Worm (Caenorhabditis elegans) whole organism, L4/young adult: Measurements from ENCODE around the gene Y9C9A.13.

ENCODE experiments used
- W03F9.2 ChIP-seq: fragments of 150-350 bp; optimal IDR thresholded peaks from 2 replicates; lab custom pipeline; 2014; ENCODE audit warnings: missing biosample characterization, missing genetic modification characterization
- dao-5 ChIP-seq: sonication (generic microtip); optimal IDR thresholded peaks from 2 replicates; lab custom pipeline; 2016; ENCODE audit warnings: missing genotype, missing genetic modification characterization, moderate library complexity, missing compliant biosample characterization
- him-1 ChIP-seq: sonication (generic microtip); optimal IDR thresholded peaks from 2 replicates; lab custom pipeline; 2016; ENCODE audit warnings: missing genotype, missing genetic modification reagents, missing genetic modification characterization, missing compliant biosample characterization

Gene Y9C9A.13

ce11 chrIV:4982477-4982876, 13.2 kb upstream of the Y9C9A.13 start, which contains the start of gene E03H12.4:
TSS of gene E03H12.4 (plus strand) at chrIV:4982596.
- no peak for TF ChIP-seq him-1 (tag; lab: Kevin White, UChicago)

- no peak for TF ChIP-seq him-1 (tag; lab: Kevin White, UChicago)
- no peak for TF ChIP-seq dao-5 (tag; lab: Kevin White, UChicago)
- TF ChIP-seq W03F9.2 (tag; lab: Kevin White, UChicago), result no peak
These were observed 11.7 kb upstream of the Y9C9A.13 start, which contains the start of gene srz-24 for ce11 chrIV:4981027-4981426. TSS of gene srz-24 (minus strand) at chrIV:4981127.

- TF ChIP-seq him-1 (tag; lab: Kevin White, UChicago), result no peak
- no peak for TF ChIP-seq dao-5 (tag; lab: Kevin White, UChicago)
- no peak for TF ChIP-seq W03F9.2 (tag; lab: Kevin White, UChicago)
These were observed 7.9 kb upstream of the Y9C9A.13 start, which contains the start of gene E03H12.5 for ce11 chrIV:4977176-4977693. TSS of gene E03H12.5 (plus strand) at chrIV:4977226.

- TF ChIP-seq W03F9.2 (tag; lab: Kevin White, UChicago) (no peak), dao-5 (tag; lab: Kevin White, UChicago) (no peak), him-1 (tag; lab: Kevin White, UChicago) (no peak)
These were observed 6.7 kb upstream of the Y9C9A.13 start, which contains the start of gene Y9C9A.16 for ce11 chrIV:4975995-4976394. TSS of gene Y9C9A.16 (minus strand) at chrIV:4976125.

- no peak for TF ChIP-seq him-1 (tag; lab: Kevin White, UChicago)
These were observed 5.5 kb downstream of the Y9C9A.13 start, which contains the start of gene txt-3 for ce11 chrIV:4963834-4964233. TSS of gene txt-3 (plus strand) at chrIV:4963958.

ce11 chrIV:4960623-4961022, 8.7 kb downstream of the Y9C9A.13 start, which contains the start of gene str-164:
TSS of gene str-164 (plus strand) at chrIV:4960735.
- TF ChIP-seq him-1 (tag; lab: Kevin White, UChicago) (no peak), W03F9.2 (tag; lab: Kevin White, UChicago) (no peak), dao-5 (tag; lab: Kevin White, UChicago) (no peak)

ce11 chrIV:4953887-4954286, 15.4 kb downstream of the Y9C9A.13 start, which contains the start of gene str-163:
TSS of gene str-163 (plus strand) at chrIV:4954187.
- no peak for TF ChIP-seq dao-5 (tag; lab: Kevin White, UChicago)
- TF ChIP-seq him-1 (tag; lab: Kevin White, UChicago), result no peak
- no peak for TF ChIP-seq W03F9.2 (tag; lab: Kevin White, UChicago)

- TF ChIP-seq W03F9.2 (tag; lab: Kevin White, UChicago) (no peak), him-1 (tag; lab: Kevin White, UChicago) (no peak), dao-5 (tag; lab: Kevin White, UChicago) (no peak)
These were observed 23.5 kb downstream of the Y9C9A.13 start, which contains the start of gene str-169 for ce11 chrIV:4945771-4946170. TSS of gene str-169 (plus strand) at chrIV:4946071.

- TF ChIP-seq him-1 (tag; lab: Kevin White, UChicago) (no peak), W03F9.2 (tag; lab: Kevin White, UChicago) (no peak), dao-5 (tag; lab: Kevin White, UChicago) (no peak)
These were observed 27.6 kb downstream of the Y9C9A.13 start, which contains the start of gene Y9C9A.5 for ce11 chrIV:4941681-4942080. TSS of gene Y9C9A.5 (plus strand) at chrIV:4941981.

- no peak for TF ChIP-seq W03F9.2 (tag; lab: Kevin White, UChicago)
- TF ChIP-seq dao-5 (tag; lab: Kevin White, UChicago), result no peak
- no peak for TF ChIP-seq him-1 (tag; lab: Kevin White, UChicago)
These were observed 30.7 kb downstream of the Y9C9A.13 start, which contains the start of gene str-168 for ce11 chrIV:4938664-4939063. TSS of gene str-168 (plus strand) at chrIV:4938964.

ce11 chrIV:4937647-4938046, 31.7 kb downstream of the Y9C9A.13 start, which contains the start of gene fbxa-86:
TSS of gene fbxa-86 (minus strand) at chrIV:4938013.
- TF ChIP-seq W03F9.2 (tag; lab: Kevin White, UChicago) (no peak), dao-5 (tag; lab: Kevin White, UChicago) (no peak), him-1 (tag; lab: Kevin White, UChicago) (no peak)

- TF ChIP-seq dao-5 (tag; lab: Kevin White, UChicago) (no peak), W03F9.2 (tag; lab: Kevin White, UChicago) (no peak)
These were observed 35.2 kb downstream of the Y9C9A.13 start, which contains the start of gene str-153 for ce11 chrIV:4934103-4934502. TSS of gene str-153 (plus strand) at chrIV:4934403.

- no peak for TF ChIP-seq W03F9.2 (tag; lab: Kevin White, UChicago)
- no peak for TF ChIP-seq him-1 (tag; lab: Kevin White, UChicago)
- no peak for TF ChIP-seq dao-5 (tag; lab: Kevin White, UChicago)
These were observed 38.5 kb downstream of the Y9C9A.13 start for ce11 chrIV:4930754-4931322.

- TF ChIP-seq W03F9.2 (tag; lab: Kevin White, UChicago), result no peak
- no peak for TF ChIP-seq dao-5 (tag; lab: Kevin White, UChicago)
- TF ChIP-seq him-1 (tag; lab: Kevin White, UChicago), result no peak
These were observed 39.3 kb downstream of the Y9C9A.13 start, which contains the start of gene Y9C9A.8 for ce11 chrIV:4930045-4930444. TSS of gene Y9C9A.8 (plus strand) at chrIV:4930345.
